Fruit fly (Drosophila melanogaster) whole organism, embryonic: ENCODE results near the gene kirre.
A peak's percentile ranks its signal among the peaks of the same experiment; 100 is the strongest.

ENCODE experiments used
- BEAF-32 ChIP-seq: fragments of 200-800 bp; sonication (Bioruptor generic); optimal IDR thresholded peaks from 3 replicates; lab custom pipeline; 2017; ENCODE audit warnings: missing biosample characterization, missing genetic modification characterization, mild to moderate bottlenecking, moderate library complexity, missing genetic modification reagents
- CG10274 ChIP-seq: fragments of 200-800 bp; sonication (Bioruptor generic); optimal IDR thresholded peaks from 3 replicates; lab custom pipeline; 2017; ENCODE audit warnings: missing biosample characterization, mild to moderate bottlenecking, missing genetic modification characterization
- CG11085 ChIP-seq: fragments of 200-800 bp; sonication (Bioruptor generic); IDR thresholded peaks from 2 replicates; pipeline ENCODE4 v1.3.6; 2022; ENCODE audit warnings: missing biosample characterization, missing genetic modification characterization
- CG12071 ChIP-seq: fragments of 200-800 bp; sonication (Bioruptor generic); optimal IDR thresholded peaks from 3 replicates; lab custom pipeline; 2018; ENCODE audit warnings: missing biosample characterization, mild to moderate bottlenecking, missing genetic modification characterization
- CG13296 ChIP-seq: fragments of 200-800 bp; sonication (Bioruptor generic); optimal IDR thresholded peaks from 3 replicates; lab custom pipeline; 2018; ENCODE audit warnings: missing biosample characterization, mild to moderate bottlenecking, missing genetic modification characterization
- CG13775 ChIP-seq: fragments of 200-800 bp; sonication (Bioruptor generic); optimal IDR thresholded peaks from 3 replicates; lab custom pipeline; 2017; ENCODE audit warnings: missing biosample characterization, mild to moderate bottlenecking, missing genetic modification characterization
- CG14667 ChIP-seq: fragments of 200-800 bp; sonication (Bioruptor generic); IDR thresholded peaks from 2 replicates; pipeline ENCODE4 v1.3.6; 2022; ENCODE audit warnings: missing biosample characterization, missing genetic modification characterization
- CG15479 ChIP-seq: fragments of 200-800 bp; sonication (Bioruptor generic); optimal IDR thresholded peaks from 3 replicates; lab custom pipeline; 2019; ENCODE audit warnings: missing biosample characterization, mild to moderate bottlenecking, missing genetic modification characterization, moderate library complexity
- CG16863 ChIP-seq: fragments of 200-800 bp; sonication (Bioruptor generic); optimal IDR thresholded peaks from 3 replicates; lab custom pipeline; 2016; ENCODE audit warnings: missing biosample characterization, missing genetic modification characterization
- CG17912 ChIP-seq: fragments of 200-800 bp; sonication (Bioruptor generic); optimal IDR thresholded peaks from 2 replicates; lab custom pipeline; 2018; ENCODE audit warnings: missing biosample characterization, mild to moderate bottlenecking, missing genetic modification characterization
- CG18619 ChIP-seq: fragments of 200-800 bp; sonication (Bioruptor generic); optimal IDR thresholded peaks from 3 replicates; lab custom pipeline; 2017; ENCODE audit warnings: missing biosample characterization, mild to moderate bottlenecking, missing genetic modification characterization
- CG6765 ChIP-seq: fragments of 200-800 bp; sonication (Bioruptor generic); optimal IDR thresholded peaks from 3 replicates; lab custom pipeline; 2017; ENCODE audit warnings: missing biosample characterization, mild to moderate bottlenecking, missing genetic modification characterization
- CG7357 ChIP-seq: fragments of 200-800 bp; sonication (Bioruptor generic); IDR thresholded peaks from 3 replicates; pipeline ENCODE4 v1.3.6; 2022; ENCODE audit warnings: missing biosample characterization, missing genetic modification characterization
- CG7556 ChIP-seq: fragments of 200-800 bp; sonication (Bioruptor generic); optimal IDR thresholded peaks from 2 replicates; lab custom pipeline; 2017; ENCODE audit warnings: missing biosample characterization, mild to moderate bottlenecking, missing genetic modification characterization
- CG7839 ChIP-seq: fragments of 200-800 bp; sonication (Bioruptor generic); optimal IDR thresholded peaks from 3 replicates; lab custom pipeline; 2018; ENCODE audit warnings: missing biosample characterization, mild to moderate bottlenecking, missing genetic modification characterization, moderate library complexity
- CG7987 ChIP-seq: fragments of 200-800 bp; sonication (Bioruptor generic); optimal IDR thresholded peaks from 2 replicates; lab custom pipeline; 2018; ENCODE audit warnings: missing biosample characterization, mild to moderate bottlenecking, missing genetic modification characterization, moderate library complexity
- CG8388 ChIP-seq: fragments of 200-800 bp; sonication (Bioruptor generic); optimal IDR thresholded peaks from 2 replicates; lab custom pipeline; 2019; ENCODE audit warnings: missing biosample characterization, mild to moderate bottlenecking, missing genetic modification characterization, moderate library complexity
- CG8478 ChIP-seq: fragments of >200 bp; optimal IDR thresholded peaks from 2 replicates; lab custom pipeline; 2018
- CHES-1-like ChIP-seq: fragments of 200-800 bp; sonication (Bioruptor generic); optimal IDR thresholded peaks from 2 replicates; lab custom pipeline; 2016; ENCODE audit warnings: missing biosample characterization, missing genetic modification characterization
- D ChIP-seq, 2 experiments: fragments of 200-800 bp in 1 of 2; fragments of >200 bp in 1 of 2; sonication (Bioruptor generic) in 1 of 2; optimal IDR thresholded peaks; 2 replicates in 1 of 2; 3 replicates in 1 of 2; lab custom pipeline; 2017; ENCODE audit warnings: mild to moderate bottlenecking in 1 of 2, missing biosample characterization in 1 of 2, missing genetic modification characterization in 1 of 2, missing genetic modification reagents in 1 of 2
- ERR ChIP-seq: fragments of 200-800 bp; sonication (Bioruptor generic); optimal IDR thresholded peaks from 2 replicates; lab custom pipeline; 2016; ENCODE audit warnings: missing biosample characterization, missing genetic modification characterization
- Ets65A ChIP-seq: fragments of 200-800 bp; sonication (Bioruptor generic); peaks from one replicate; lab custom pipeline; 2016; ENCODE audit warnings: missing biosample characterization, missing genetic modification characterization
- HLH3B ChIP-seq: fragments of 200-800 bp; sonication (Bioruptor generic); IDR thresholded peaks from 2 replicates; pipeline ENCODE4 v1.3.6; 2022; ENCODE audit warnings: missing biosample characterization, missing genetic modification characterization
- HLH54F ChIP-seq: fragments of 200-800 bp; sonication (Bioruptor generic); optimal IDR thresholded peaks from 3 replicates; lab custom pipeline; 2016; ENCODE audit warnings: missing biosample characterization, missing genetic modification characterization
- Hr51 ChIP-seq, 2 experiments: fragments of 200-800 bp; sonication (Bioruptor generic); optimal IDR thresholded peaks; 2 replicates in 1 of 2; 3 replicates in 1 of 2; lab custom pipeline; 2016 to 2018; ENCODE audit warnings: missing biosample characterization in 2 of 2, missing genetic modification characterization in 2 of 2, mild to moderate bottlenecking in 1 of 2, moderate library complexity in 1 of 2
- Optix ChIP-seq: fragments of 200-800 bp; sonication (Bioruptor generic); IDR thresholded peaks from 3 replicates; pipeline ENCODE4 v1.3.6; 2022; ENCODE audit warnings: missing biosample characterization, missing genetic modification characterization
- Sox100B ChIP-seq: fragments of 200-800 bp; sonication (Bioruptor generic); optimal IDR thresholded peaks from 3 replicates; lab custom pipeline; 2018; ENCODE audit warnings: missing biosample characterization, mild to moderate bottlenecking, missing genetic modification characterization
- Sox102F ChIP-seq: fragments of 200-800 bp; sonication (Bioruptor generic); optimal IDR thresholded peaks from 2 replicates; lab custom pipeline; 2018; ENCODE audit warnings: missing biosample characterization, mild to moderate bottlenecking, missing genetic modification characterization, moderate library complexity
- ac ChIP-seq: fragments of 200-800 bp; sonication (Bioruptor generic); optimal IDR thresholded peaks from 3 replicates; lab custom pipeline; 2017; ENCODE audit warnings: missing biosample characterization, mild to moderate bottlenecking, missing genetic modification characterization
- al ChIP-seq: fragments of 200-800 bp; sonication (Bioruptor generic); IDR thresholded peaks from 2 replicates; pipeline ENCODE4 v1.3.6; 2022; ENCODE audit warnings: missing biosample characterization, missing genetic modification characterization
- chif ChIP-seq, 2 experiments: fragments of 200-800 bp; sonication (Bioruptor generic); optimal IDR thresholded peaks; 3 replicates each; lab custom pipeline; 2016; ENCODE audit warnings: missing biosample characterization in 2 of 2, missing genetic modification characterization in 2 of 2
- ci ChIP-seq: fragments of 200-800 bp; sonication (Bioruptor generic); IDR thresholded peaks from 3 replicates; pipeline ENCODE4 v1.3.6; 2022; ENCODE audit warnings: missing biosample characterization, missing genetic modification characterization
- crp ChIP-seq, 2 experiments: fragments of 200-800 bp; sonication (Bioruptor generic); optimal IDR thresholded peaks; 2 replicates in 1 of 2; 3 replicates in 1 of 2; lab custom pipeline; 2017; ENCODE audit warnings: missing biosample characterization in 2 of 2, missing genetic modification characterization in 2 of 2, mild to moderate bottlenecking in 1 of 2, moderate library complexity in 1 of 2
- emc ChIP-seq: fragments of 200-800 bp; sonication (Bioruptor generic); optimal IDR thresholded peaks from 2 replicates; lab custom pipeline; 2016; ENCODE audit warnings: missing biosample characterization, missing genetic modification characterization
- ems ChIP-seq: fragments of 200-800 bp; sonication (Bioruptor generic); optimal IDR thresholded peaks from 3 replicates; lab custom pipeline; 2016; ENCODE audit warnings: missing biosample characterization, missing genetic modification characterization
- en ChIP-seq: fragments of 200-800 bp; sonication (Bioruptor generic); optimal IDR thresholded peaks from 2 replicates; lab custom pipeline; 2016; ENCODE audit warnings: missing biosample characterization, missing genetic modification characterization
- ftz-f1 ChIP-seq: fragments of 200-800 bp; sonication (Bioruptor generic); optimal IDR thresholded peaks from 2 replicates; lab custom pipeline; 2016; ENCODE audit warnings: missing biosample characterization, missing genetic modification characterization
- grau ChIP-seq: fragments of 200-800 bp; optimal IDR thresholded peaks from 3 replicates; lab custom pipeline; 2019; ENCODE audit warnings: missing biosample characterization, mild to moderate bottlenecking, missing genetic modification characterization, moderate library complexity
- hb ChIP-seq: fragments of 200-800 bp; sonication (Bioruptor generic); IDR thresholded peaks from 3 replicates; pipeline ENCODE4 v1.3.6; 2022; ENCODE audit warnings: missing biosample characterization, missing genetic modification characterization; ENCODE audit not compliant: partially characterized antibody
- knrl ChIP-seq: fragments of 200-800 bp; sonication (Bioruptor generic); IDR thresholded peaks from 3 replicates; pipeline ENCODE4 v1.3.6; 2022; ENCODE audit warnings: missing biosample characterization, missing genetic modification characterization; ENCODE audit not compliant: partially characterized antibody
- lmd ChIP-seq: fragments of 200-800 bp; sonication (Bioruptor generic); IDR thresholded peaks from 2 replicates; pipeline ENCODE4 v1.3.6; 2022; ENCODE audit warnings: missing biosample characterization, missing genetic modification characterization
- pnt ChIP-seq: fragments of 200-800 bp; sonication (Bioruptor generic); optimal IDR thresholded peaks from 3 replicates; lab custom pipeline; 2016; ENCODE audit warnings: missing biosample characterization, missing genetic modification characterization
- prd ChIP-seq, 3 experiments: fragments of >200 bp in 2 of 3; fragments of 200-800 bp in 1 of 3; sonication (Bioruptor generic) in 1 of 3; optimal IDR thresholded peaks in 2 of 3; IDR thresholded peaks in 1 of 3; 2 replicates in 2 of 3; 3 replicates in 1 of 3; pipeline versions ENCODE4 v1.3.6 to Lab custom; 2017 to 2022; ENCODE audit warnings: missing biosample characterization in 1 of 3, missing genetic modification characterization in 1 of 3
- pzg ChIP-seq: fragments of 200-800 bp; sonication (Bioruptor generic); optimal IDR thresholded peaks from 3 replicates; lab custom pipeline; 2018; ENCODE audit warnings: missing biosample characterization, mild to moderate bottlenecking, missing genetic modification characterization, moderate library complexity
- ro ChIP-seq: fragments of 200-800 bp; sonication (Bioruptor generic); IDR thresholded peaks from 2 replicates; pipeline ENCODE4 v1.3.6; 2022; ENCODE audit warnings: missing biosample characterization, missing genetic modification characterization
- run ChIP-seq: fragments of 200-800 bp; sonication (Bioruptor generic); optimal IDR thresholded peaks from 3 replicates; lab custom pipeline; 2018; ENCODE audit warnings: missing biosample characterization, mild to moderate bottlenecking, missing genetic modification characterization
- salm ChIP-seq: fragments of 200-800 bp; sonication (Bioruptor generic); optimal IDR thresholded peaks from 2 replicates; lab custom pipeline; 2018; ENCODE audit warnings: missing biosample characterization, mild to moderate bottlenecking, missing genetic modification characterization
- sob ChIP-seq: fragments of 200-800 bp; sonication (Bioruptor generic); IDR thresholded peaks from 2 replicates; pipeline ENCODE4 v1.3.6; 2022; ENCODE audit warnings: missing biosample characterization, missing genetic modification characterization
- sqz ChIP-seq: fragments of 200-800 bp; sonication (Bioruptor generic); optimal IDR thresholded peaks from 3 replicates; lab custom pipeline; 2018; ENCODE audit warnings: missing biosample characterization, mild to moderate bottlenecking, missing genetic modification characterization
- zf30C ChIP-seq: fragments of 200-800 bp; sonication (Bioruptor generic); optimal IDR thresholded peaks from 3 replicates; lab custom pipeline; 2018; ENCODE audit warnings: missing biosample characterization, mild to moderate bottlenecking, missing genetic modification characterization
- zfh1 ChIP-seq: fragments of 200-800 bp; sonication (Bioruptor generic); IDR thresholded peaks from 3 replicates; pipeline ENCODE4 v1.3.6; 2022; ENCODE audit warnings: missing biosample characterization, missing genetic modification characterization

kirre gene

DNA sequence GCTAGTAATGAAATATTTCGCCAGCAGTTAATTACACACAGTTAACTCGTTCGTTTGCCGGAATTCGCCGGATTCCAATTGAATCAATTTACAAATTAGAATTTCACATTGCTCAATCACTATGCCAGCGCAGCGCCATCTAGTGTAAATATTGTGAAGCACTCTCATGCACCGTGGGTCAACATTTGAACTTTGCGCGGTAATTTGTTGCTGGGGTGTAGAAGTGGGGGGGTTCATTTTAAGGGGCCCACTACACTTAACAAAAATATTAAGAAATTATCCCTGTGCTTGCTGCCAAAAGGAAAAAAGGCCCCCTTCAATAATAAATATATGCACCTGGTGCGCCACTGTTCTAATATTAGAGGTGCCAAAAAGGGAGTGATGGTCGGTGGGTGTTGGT, 383.4 kb downstream of the kirre start (continued):
- TF ChIP-seq pzg (no peak), ro (GFP tag; lab: Robert Waterston, UW) (no peak), en (GFP tag; lab: Kevin White, UChicago) (no peak), salm (no peak), zfh1 (GFP tag; lab: Robert Waterston, UW) (0 out of 3 replicates have a peak, but pooled peaks have one; percentile 4), emc (GFP tag; lab: Kevin White, UChicago) (no peak), ac (GFP tag; lab: Kevin White, UChicago) (no peak), CG17912 (no peak), CG7839 (peak; percentile 5), Sox102F (peak; percentile 15), CHES-1-like (GFP tag; lab: Kevin White, UChicago) (no peak), ftz-f1 (GFP tag; lab: Kevin White, UChicago) (no peak), prd (optimal IDR thresholded peaks at IDR 0.05; lab: Kevin White, UChicago) (no peak), prd (GFP tag; IDR thresholded peaks at IDR 0.05; lab: Robert Waterston, UW) (no peak), hb (GFP tag; lab: Robert Waterston, UW) (no peak), D (optimal IDR thresholded peaks at IDR 0.05; lab: Kevin White, UChicago) (no peak), D (GFP tag; optimal IDR thresholded peaks at IDR 0.05; lab: Kevin White, UChicago) (no peak), BEAF-32 (no peak), Optix (GFP tag; lab: Robert Waterston, UW) (no peak), lmd (no peak), Ets65A (GFP tag; lab: Kevin White, UChicago) (peak; percentile 26), chif (GFP tag; optimal IDR thresholded peaks at IDR 0.05; lab: Kevin White, UChicago) (no peak), CG7357 (no peak), CG12071 (GFP tag; lab: Kevin White, UChicago) (no peak), ERR (GFP tag; lab: Kevin White, UChicago) (no peak), ems (no peak), zf30C (GFP tag; lab: Kevin White, UChicago) (no peak), CG11085 (no peak), CG6765 (GFP tag; lab: Kevin White, UChicago) (no peak), CG8478 (lab: Kevin White, UChicago) (no peak), CG13775 (no peak), sqz (GFP tag; lab: Kevin White, UChicago) (no peak), CG7987 (GFP tag; lab: Kevin White, UChicago) (no peak), crp (GFP tag; optimal IDR thresholded peaks at IDR 0.05; lab: Kevin White, UChicago) (no peak), pnt (GFP tag; lab: Kevin White, UChicago) (no peak), knrl (no peak), al (GFP tag; lab: Robert Waterston, UW) (no peak), CG18619 (GFP tag; lab: Kevin White, UChicago) (no peak), CG14667 (no peak), CG16863 (GFP tag; lab: Kevin White, UChicago) (no peak), CG10274 (GFP tag; lab: Kevin White, UChicago) (no peak), CG13296 (GFP tag; lab: Kevin White, UChicago) (no peak), HLH3B (GFP tag; lab: Robert Waterston, UW) (no peak), grau (no peak), Hr51 (GFP tag; optimal IDR thresholded peaks at IDR 0.05; lab: Kevin White, UChicago) (no peak), HLH54F (GFP tag; lab: Kevin White, UChicago) (no peak), ci (GFP tag; lab: Robert Waterston, UW) (0 out of 3 replicates have a peak, but pooled peaks have one; percentile 51), CG15479 (no peak), Sox100B (no peak), run (no peak), sob (GFP tag; lab: Robert Waterston, UW) (no peak), CG8388 (GFP tag; lab: Kevin White, UChicago) (no peak), CG7556 (GFP tag; lab: Kevin White, UChicago) (no peak)
